Worm (Caenorhabditis elegans): ENCODE data around the gene Y116A8C.24.

Y116A8C.24 gene

ce11 chrIV:17100148-17100547 is 29.5 kb upstream of the Y116A8C.24 start, which contains the start of gene bca-2:
Gene bca-2, minus strand, starts transcription at chrIV:17100248.
- TF ChIP-seq ekl-4 (GFP tag; IDR thresholded peaks at IDR 0.05) (no peak), attf-6 (GFP tag; IDR thresholded peaks at IDR 0.05) (no peak), let-607 (tag; optimal IDR thresholded peaks at IDR 0.05) (no peak), B0019.2 (GFP tag; conservative IDR thresholded peaks at IDR 0.05) (no peak), K12H6.12 (tag; optimal IDR thresholded peaks at IDR 0.05) (no peak), lag-1 (GFP tag; IDR thresholded peaks at IDR 0.05) (no peak), attf-3 (GFP tag; conservative IDR thresholded peaks at IDR 0.05) (no peak), F57C9.4 (tag; optimal IDR thresholded peaks at IDR 0.05) (no peak), C06A6.2 (GFP tag; conservative IDR thresholded peaks at IDR 0.05) (no peak), nhr-90 (tag; optimal IDR thresholded peaks at IDR 0.05) (no peak)

ce11 chrIV:17099113-17099512 is 28.4 kb upstream of the Y116A8C.24 start:
- TF ChIP-seq snpc-4 (GFP tag; optimal IDR thresholded peaks at IDR 0.05) (no peak), snpc-4 (tag; optimal IDR thresholded peaks at IDR 0.05) (peak in 1 of 4 experiments; percentile 4), ceh-79 (tag; optimal IDR thresholded peaks at IDR 0.05) (no peak)

- TF ChIP-seq nfya-2 (GFP tag; IDR thresholded peaks at IDR 0.05) (no peak), snpc-4 (GFP tag; optimal IDR thresholded peaks at IDR 0.05) (peak; percentile 4), snpc-4 (tag; optimal IDR thresholded peaks at IDR 0.05) (no peak)
These were observed 25.5 kb upstream of the Y116A8C.24 start, which contains the start of gene Y116A8C.27 for ce11 chrIV:17096168-17096567. Gene Y116A8C.27, minus strand, starts transcription at chrIV:17096268.

DNA sequence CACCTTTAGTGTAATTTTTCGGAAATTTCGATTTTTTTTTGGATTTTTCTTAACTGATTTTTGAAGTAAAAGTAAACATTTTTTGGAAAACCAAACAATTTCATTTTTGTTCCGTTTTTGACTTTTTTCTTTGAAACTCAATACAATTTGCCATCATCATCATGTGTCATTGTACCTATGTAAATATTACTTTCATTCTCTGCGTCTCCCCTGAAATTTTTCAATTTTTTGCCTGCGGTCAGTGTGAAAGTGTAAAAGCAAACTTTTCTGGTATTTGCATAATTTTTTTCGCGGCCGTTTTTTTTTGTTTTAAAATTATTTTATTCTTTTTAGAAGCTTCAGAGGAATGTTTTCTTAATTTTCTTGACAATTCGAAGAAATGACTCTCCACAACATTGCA is 23.0 kb upstream of the Y116A8C.24 start, which contains the start of gene Y116A8C.29:
Gene Y116A8C.29 (plus strand): TSS at position 328 of the 400 bp plus-strand sequence.
- TF ChIP-seq hmg-1.2 (GFP tag; IDR thresholded peaks at IDR 0.05) (peak; percentile 7; the same call in 1 of the 2 replicates), pha-4 (tag; optimal IDR thresholded peaks at IDR 0.05) (peak; percentile 36), ceh-40 (GFP tag; IDR thresholded peaks at IDR 0.05) (no peak)

DNA sequence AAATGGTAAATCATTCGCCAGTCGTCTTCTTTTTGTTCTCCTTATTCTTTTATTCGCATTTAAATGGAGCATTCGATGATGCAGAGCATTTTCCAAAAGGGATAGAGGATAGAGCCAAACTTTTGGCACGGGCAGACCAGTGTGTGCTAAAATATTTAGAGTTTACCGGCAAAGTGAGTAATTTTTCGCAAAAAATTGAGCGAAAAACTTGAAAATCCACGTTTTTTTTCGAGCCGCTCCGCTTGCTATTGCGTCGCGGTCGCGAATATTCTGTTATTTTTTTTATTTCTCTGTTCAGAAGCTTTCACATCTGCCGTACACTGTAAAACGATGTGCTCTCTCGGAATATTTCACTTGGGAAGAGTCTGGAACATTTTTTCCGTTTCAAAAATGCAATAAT is 18.2 kb upstream of the Y116A8C.24 start, which contains the start of gene Y116A8C.43:
Gene Y116A8C.43 (plus strand): TSS at position 3 of the 400 bp plus-strand sequence.
- no peak for TF ChIP-seq dpl-1 (GFP tag; optimal IDR thresholded peaks at IDR 0.05)
- TF ChIP-seq ceh-91 (GFP tag; IDR thresholded peaks at IDR 0.05) = no peak
- peak; percentile 31 for TF ChIP-seq mes-4 (tag; optimal IDR thresholded peaks at IDR 0.05)
- TF ChIP-seq nfya-1 (tag; optimal IDR thresholded peaks at IDR 0.05; ENCODE audit: borderline replicate concordance, insufficient read depth) = no peak
- no peak for TF ChIP-seq unc-130 (GFP tag; optimal IDR thresholded peaks at IDR 0.05)
- TF ChIP-seq athp-1 (tag; optimal IDR thresholded peaks at IDR 0.05) = peak; percentile 63
- no peak for TF ChIP-seq ztf-6 (GFP tag; IDR thresholded peaks at IDR 0.05)
- TF ChIP-seq pha-4 (tag; optimal IDR thresholded peaks at IDR 0.05) = no peak
- TF ChIP-seq snpc-4 (GFP tag; optimal IDR thresholded peaks at IDR 0.05) = peak; percentile 45
- peak in 1 of 4 experiments; percentile 88 for TF ChIP-seq snpc-4 (tag; optimal IDR thresholded peaks at IDR 0.05)
- peak; percentile 55 for TF ChIP-seq repo-1 (tag; optimal IDR thresholded peaks at IDR 0.05)
- TF ChIP-seq nhr-27 (tag; optimal IDR thresholded peaks at IDR 0.05) = peak; percentile 8
- peak; percentile 67 for TF ChIP-seq hrde-1 (tag; optimal IDR thresholded peaks at IDR 0.05; ENCODE audit: borderline replicate concordance)
- TF ChIP-seq die-1 (tag; optimal IDR thresholded peaks at IDR 0.05) = peak; percentile 34
- peak; percentile 26 for TF ChIP-seq ceh-100 (GFP tag; IDR thresholded peaks at IDR 0.05)
- peak; percentile 43 for TF ChIP-seq tlf-1 (GFP tag; optimal IDR thresholded peaks at IDR 0.05)
- no peak for TF ChIP-seq bed-1 (GFP tag; IDR thresholded peaks at IDR 0.05)
- TF ChIP-seq D2030.7 (GFP tag; IDR thresholded peaks at IDR 0.05) = 0 out of 2 replicates have a peak, but pooled peaks have one; percentile 39
- TF ChIP-seq attf-3 (GFP tag; conservative IDR thresholded peaks at IDR 0.05) = no peak
- no peak for TF ChIP-seq mcd-1 (GFP tag; IDR thresholded peaks at IDR 0.05)
- 0 out of 2 replicates have a peak, but pooled peaks have one; percentile 29 for TF ChIP-seq hlh-26 (GFP tag; conservative IDR thresholded peaks at IDR 0.05)
- peak; percentile 18 for TF ChIP-seq attf-5 (GFP tag; optimal IDR thresholded peaks at IDR 0.05)
- TF ChIP-seq ekl-4 (GFP tag; IDR thresholded peaks at IDR 0.05) = peak; percentile 65; the same call in 1 of the 2 replicates
- TF ChIP-seq rcor-1 (GFP tag; IDR thresholded peaks at IDR 0.05) = peak; percentile 38; the same call in 1 of the 2 replicates
- no peak for TF ChIP-seq C17E4.6 (GFP tag; IDR thresholded peaks at IDR 0.05)
- peak; percentile 5 for TF ChIP-seq F10E7.11 (tag; optimal IDR thresholded peaks at IDR 0.05)
- peak; percentile 44 for TF ChIP-seq tbp1 (GFP tag; optimal IDR thresholded peaks at IDR 0.05)
- no peak for TF ChIP-seq hlh-12 (tag; optimal IDR thresholded peaks at IDR 0.05)
- peak; percentile 26 for TF ChIP-seq ztf-18 (tag; optimal IDR thresholded peaks at IDR 0.05)
